Fruit fly (Drosophila melanogaster) whole organism, embryonic: Measurements from ENCODE around the gene Ilp5.
A peak's percentile ranks its signal among the peaks of the same experiment; 100 is the strongest.

Experiments
- Atf-2 ChIP-seq: fragments of 200-800 bp; sonication (Bioruptor generic); optimal IDR thresholded peaks from 2 replicates; lab custom pipeline; 2016; ENCODE audit warnings: missing biosample characterization, missing genetic modification characterization
- Awh ChIP-seq: fragments of 200-800 bp; sonication (Bioruptor generic); IDR thresholded peaks from 2 replicates; pipeline ENCODE4, ENCODE4 v1.3.6; 2022; ENCODE audit warnings: missing biosample characterization, missing genetic modification characterization
- CG10147 ChIP-seq: fragments of 200-800 bp; sonication (Bioruptor generic); optimal IDR thresholded peaks from 2 replicates; lab custom pipeline; 2019; ENCODE audit warnings: missing biosample characterization, mild to moderate bottlenecking, missing genetic modification characterization, moderate library complexity
- CG10274 ChIP-seq: fragments of 200-800 bp; sonication (Bioruptor generic); optimal IDR thresholded peaks from 3 replicates; lab custom pipeline; 2017; ENCODE audit warnings: missing biosample characterization, mild to moderate bottlenecking, missing genetic modification characterization
- CG12299 ChIP-seq: fragments of 200-800 bp; sonication (Bioruptor generic); optimal IDR thresholded peaks from 2 replicates; lab custom pipeline; 2018; ENCODE audit warnings: missing biosample characterization, mild to moderate bottlenecking, missing genetic modification characterization
- CG12391 ChIP-seq: fragments of 200-800 bp; sonication (Bioruptor generic); optimal IDR thresholded peaks from 3 replicates; lab custom pipeline; 2018; ENCODE audit warnings: missing biosample characterization, mild to moderate bottlenecking, missing genetic modification characterization, moderate library complexity
- CG12744 ChIP-seq: fragments of 200-800 bp; sonication (Bioruptor generic); optimal IDR thresholded peaks from 2 replicates; lab custom pipeline; 2016; ENCODE audit warnings: missing biosample characterization, missing genetic modification characterization
- CG14441 ChIP-seq: fragments of 200-800 bp; sonication (Bioruptor generic); IDR thresholded peaks from 2 replicates; pipeline ENCODE4 v1.3.6; 2022; ENCODE audit warnings: missing biosample characterization, missing genetic modification characterization
- CG14667 ChIP-seq: fragments of 200-800 bp; sonication (Bioruptor generic); IDR thresholded peaks from 2 replicates; pipeline ENCODE4 v1.3.6; 2022; ENCODE audit warnings: missing biosample characterization, missing genetic modification characterization
- CG15073 ChIP-seq: fragments of 200-800 bp; sonication (Bioruptor generic); optimal IDR thresholded peaks from 2 replicates; lab custom pipeline; 2016; ENCODE audit warnings: missing biosample characterization, missing genetic modification characterization
- CG15269 ChIP-seq: fragments of 200-800 bp; sonication (Bioruptor generic); optimal IDR thresholded peaks from 2 replicates; lab custom pipeline; 2018; ENCODE audit warnings: missing biosample characterization, mild to moderate bottlenecking, missing genetic modification characterization, moderate library complexity
- CG16813 ChIP-seq: fragments of 200-800 bp; sonication (Bioruptor generic); IDR thresholded peaks from 3 replicates; pipeline ENCODE4 v1.3.6; 2022; ENCODE audit warnings: missing biosample characterization, missing genetic modification characterization; ENCODE audit not compliant: partially characterized antibody
- CG16863 ChIP-seq: fragments of 200-800 bp; sonication (Bioruptor generic); optimal IDR thresholded peaks from 3 replicates; lab custom pipeline; 2016; ENCODE audit warnings: missing biosample characterization, missing genetic modification characterization
- CG17361 ChIP-seq: fragments of 200-800 bp; sonication (Bioruptor generic); IDR thresholded peaks from 3 replicates; pipeline ENCODE4 v1.3.6; 2022; ENCODE audit warnings: missing biosample characterization, missing genetic modification characterization
- CG18476 ChIP-seq: fragments of 200-800 bp; sonication (Bioruptor generic); optimal IDR thresholded peaks from 2 replicates; lab custom pipeline; 2016; ENCODE audit warnings: missing biosample characterization, mild to moderate bottlenecking, missing genetic modification characterization
- CG3163 ChIP-seq: fragments of 200-800 bp; sonication (Bioruptor generic); optimal IDR thresholded peaks from 3 replicates; lab custom pipeline; 2016; ENCODE audit warnings: missing biosample characterization, missing genetic modification characterization
- CG3847 ChIP-seq: fragments of 200-800 bp; sonication (Bioruptor generic); IDR thresholded peaks from 2 replicates; pipeline ENCODE4 v1.3.6; 2022; ENCODE audit warnings: missing biosample characterization, missing genetic modification characterization
- CG5245 ChIP-seq: fragments of 200-800 bp; sonication (Bioruptor generic); optimal IDR thresholded peaks from 3 replicates; lab custom pipeline; 2016; ENCODE audit warnings: missing biosample characterization, missing genetic modification characterization
- CG7372 ChIP-seq: fragments of 200-800 bp; sonication (Bioruptor generic); IDR thresholded peaks from 2 replicates; pipeline ENCODE4 v1.3.6; 2022; ENCODE audit warnings: missing biosample characterization, missing genetic modification characterization
- CG7786 ChIP-seq: fragments of 200-800 bp; sonication (Bioruptor generic); optimal IDR thresholded peaks from 2 replicates; lab custom pipeline; 2016; ENCODE audit warnings: missing biosample characterization, missing genetic modification characterization
- CG8765 ChIP-seq: fragments of 200-800 bp; sonication (Bioruptor generic); IDR thresholded peaks from 2 replicates; pipeline ENCODE4 v1.3.6; 2022; ENCODE audit warnings: missing biosample characterization, missing genetic modification characterization
- CG8924 ChIP-seq: fragments of 200-800 bp; optimal IDR thresholded peaks from 3 replicates; lab custom pipeline; 2019; ENCODE audit warnings: missing biosample characterization, mild to moderate bottlenecking, missing genetic modification characterization, moderate library complexity
- CHES-1-like ChIP-seq: fragments of 200-800 bp; sonication (Bioruptor generic); optimal IDR thresholded peaks from 2 replicates; lab custom pipeline; 2016; ENCODE audit warnings: missing biosample characterization, missing genetic modification characterization
- CoRest ChIP-seq: fragments of 200-800 bp; sonication (Bioruptor generic); optimal IDR thresholded peaks from 3 replicates; lab custom pipeline; 2018; ENCODE audit warnings: missing biosample characterization, mild to moderate bottlenecking, missing genetic modification characterization, moderate library complexity
- Dad ChIP-seq: fragments of 200-800 bp; sonication (Bioruptor generic); optimal IDR thresholded peaks from 3 replicates; lab custom pipeline; 2016; ENCODE audit warnings: missing biosample characterization, missing genetic modification characterization
- E2f2 ChIP-seq: fragments of 200-800 bp; sonication (Bioruptor generic); IDR thresholded peaks from 2 replicates; pipeline ENCODE4 v1.3.6; 2022; ENCODE audit warnings: missing biosample characterization, missing genetic modification characterization
- HLH3B ChIP-seq: fragments of 200-800 bp; sonication (Bioruptor generic); IDR thresholded peaks from 2 replicates; pipeline ENCODE4 v1.3.6; 2022; ENCODE audit warnings: missing biosample characterization, missing genetic modification characterization
- HLH54F ChIP-seq: fragments of 200-800 bp; sonication (Bioruptor generic); optimal IDR thresholded peaks from 3 replicates; lab custom pipeline; 2016; ENCODE audit warnings: missing biosample characterization, missing genetic modification characterization
- Mrtf ChIP-seq: fragments of 200-800 bp; sonication (Bioruptor generic); IDR thresholded peaks from 3 replicates; pipeline ENCODE4 v1.3.6; 2022; ENCODE audit warnings: missing biosample characterization, missing genetic modification characterization
- Poxn ChIP-seq: fragments of 200-800 bp; sonication (Bioruptor generic); IDR thresholded peaks from 2 replicates; pipeline ENCODE4 v1.3.6; 2022; ENCODE audit warnings: missing biosample characterization, missing genetic modification characterization
- Rfx ChIP-seq: fragments of 200-800 bp; sonication (Bioruptor generic); IDR thresholded peaks from 2 replicates; pipeline ENCODE4 v1.3.6; 2022; ENCODE audit warnings: missing biosample characterization, missing genetic modification characterization
- Usf ChIP-seq: fragments of 200-800 bp; sonication (Bioruptor generic); optimal IDR thresholded peaks from 2 replicates; lab custom pipeline; 2017; ENCODE audit warnings: missing genotype, missing biosample characterization, missing genetic modification characterization
- Xbp1 ChIP-seq: fragments of 200-800 bp; sonication (Bioruptor generic); optimal IDR thresholded peaks from 3 replicates; lab custom pipeline; 2016; ENCODE audit warnings: missing biosample characterization, mild to moderate bottlenecking, missing genetic modification characterization
- bowl ChIP-seq: fragments of 200-800 bp; sonication (Bioruptor generic); IDR thresholded peaks from 2 replicates; pipeline ENCODE4 v1.3.6; 2022; ENCODE audit warnings: missing biosample characterization, missing genetic modification characterization
- br ChIP-seq: fragments of >200 bp; optimal IDR thresholded peaks from 2 replicates; lab custom pipeline; 2017
- cg ChIP-seq: fragments of 200-800 bp; sonication (Bioruptor generic); optimal IDR thresholded peaks from 3 replicates; lab custom pipeline; 2019; ENCODE audit warnings: missing biosample characterization, mild to moderate bottlenecking, missing genetic modification characterization, moderate library complexity
- danr ChIP-seq: fragments of 200-800 bp; sonication (Bioruptor generic); IDR thresholded peaks from 2 replicates; pipeline ENCODE4 v1.3.6; 2022; ENCODE audit warnings: missing biosample characterization, missing genetic modification characterization
- fd64A ChIP-seq: fragments of 200-800 bp; sonication (Bioruptor generic); optimal IDR thresholded peaks from 3 replicates; lab custom pipeline; 2018; ENCODE audit warnings: missing biosample characterization, mild to moderate bottlenecking, missing genetic modification characterization
- ftz-f1 ChIP-seq: fragments of 200-800 bp; sonication (Bioruptor generic); optimal IDR thresholded peaks from 2 replicates; lab custom pipeline; 2016; ENCODE audit warnings: missing biosample characterization, missing genetic modification characterization
- gt ChIP-seq: fragments of 200-800 bp; sonication (Bioruptor generic); IDR thresholded peaks from 2 replicates; pipeline ENCODE4 v1.3.6; 2022; ENCODE audit warnings: missing biosample characterization, missing genetic modification characterization
- jigr1 ChIP-seq: fragments of 200-800 bp; sonication (Bioruptor generic); IDR thresholded peaks from 3 replicates; pipeline ENCODE4 v1.3.6; 2022; ENCODE audit warnings: missing biosample characterization, missing genetic modification characterization
- lola ChIP-seq, 3 experiments: fragments of >200 bp in 2 of 3; fragments of 200-800 bp in 1 of 3; sonication (Bioruptor generic) in 1 of 3; optimal IDR thresholded peaks; 2 replicates each; lab custom pipeline; 2017 to 2019; ENCODE audit warnings: missing biosample characterization in 3 of 3, missing genetic modification characterization in 3 of 3, mild to moderate bottlenecking in 1 of 3, moderate library complexity in 1 of 3
- onecut ChIP-seq: fragments of 200-800 bp; sonication (Bioruptor generic); IDR thresholded peaks from 2 replicates; pipeline ENCODE4 v1.3.6; 2022; ENCODE audit warnings: missing biosample characterization, missing genetic modification characterization
- pita ChIP-seq: fragments of 200-800 bp; sonication (Bioruptor generic); optimal IDR thresholded peaks from 2 replicates; lab custom pipeline; 2017; ENCODE audit warnings: missing biosample characterization, mild to moderate bottlenecking, missing genetic modification characterization
- repo ChIP-seq: fragments of 200-800 bp; sonication (Bioruptor generic); optimal IDR thresholded peaks from 2 replicates; lab custom pipeline; 2016; ENCODE audit warnings: missing biosample characterization, missing genetic modification characterization
- row ChIP-seq: fragments of 200-800 bp; sonication (Bioruptor generic); IDR thresholded peaks from 3 replicates; pipeline ENCODE4 v1.3.6; 2022; ENCODE audit warnings: missing biosample characterization, missing genetic modification characterization
- scrt ChIP-seq: fragments of 200-800 bp; sonication (Bioruptor generic); optimal IDR thresholded peaks from 2 replicates; lab custom pipeline; 2018; ENCODE audit warnings: missing biosample characterization, mild to moderate bottlenecking, missing genetic modification characterization, moderate library complexity
- tio ChIP-seq: fragments of 200-800 bp; sonication (Bioruptor generic); optimal IDR thresholded peaks from 2 replicates; lab custom pipeline; 2017; ENCODE audit warnings: missing biosample characterization, missing genetic modification characterization, inconsistent platforms
- toy ChIP-seq: fragments of 200-800 bp; sonication (Bioruptor generic); IDR thresholded peaks from 2 replicates; pipeline ENCODE4 v1.3.6; 2022; ENCODE audit warnings: missing biosample characterization, missing genetic modification characterization
- tup ChIP-seq: fragments of 200-800 bp; sonication (Bioruptor generic); optimal IDR thresholded peaks from 2 replicates; lab custom pipeline; 2016; ENCODE audit warnings: missing biosample characterization, mild to moderate bottlenecking, missing genetic modification characterization, moderate library complexity
- wdn ChIP-seq: fragments of 200-800 bp; sonication (Bioruptor generic); IDR thresholded peaks from 2 replicates; pipeline ENCODE4 v1.3.6; 2022; ENCODE audit warnings: missing biosample characterization, missing genetic modification characterization
- z ChIP-seq: fragments of 200-800 bp; sonication (Bioruptor generic); IDR thresholded peaks from 3 replicates; pipeline ENCODE4 v1.3.6; 2022; ENCODE audit warnings: missing biosample characterization, missing genetic modification characterization
- zfh2 ChIP-seq: fragments of 200-800 bp; sonication (Bioruptor generic); optimal IDR thresholded peaks from 2 replicates; lab custom pipeline; 2016; ENCODE audit warnings: missing biosample characterization, missing genetic modification characterization

Gene Ilp5

dm6 chr3L:9859624-9860023 lies 35.9 kb upstream of the Ilp5 start, which contains the start of gene CG10809 (continued):
- TF ChIP-seq Poxn (GFP tag; lab: Robert Waterston, UW) (no peak), row (GFP tag; lab: Robert Waterston, UW) (peak; percentile 80), gt (GFP tag; lab: Robert Waterston, UW) (no peak), CHES-1-like (GFP tag; lab: Kevin White, UChicago) (peak; percentile 69), jigr1 (GFP tag; lab: Robert Waterston, UW) (peak; percentile 57; the same call in 1 of the 3 replicates), Dad (GFP tag; lab: Kevin White, UChicago) (no peak), zfh2 (GFP tag; lab: Kevin White, UChicago) (peak; percentile 44), CG14667 (no peak), CG3163 (GFP tag; lab: Kevin White, UChicago) (no peak), cg (GFP tag; lab: Kevin White, UChicago) (peak; percentile 37), CG17361 (GFP tag; lab: Robert Waterston, UW) (peak; percentile 56; the same call in 2 of the 3 replicates), CoRest (tag; lab: Kevin White, UChicago) (peak; percentile 48), CG12391 (tag; lab: Kevin White, UChicago) (peak; percentile 67), fd64A (no peak), CG7372 (GFP tag; lab: Robert Waterston, UW) (no peak), repo (no peak), br (lab: Kevin White, UChicago) (no peak), ftz-f1 (no peak), Usf (GFP tag; lab: Kevin White, UChicago) (no peak), Mrtf (GFP tag; lab: Robert Waterston, UW) (no peak), Xbp1 (GFP tag; lab: Kevin White, UChicago) (peak; percentile 39), CG8924 (tag; lab: Kevin White, UChicago) (peak; percentile 64), CG16863 (no peak), wdn (GFP tag; lab: Robert Waterston, UW) (no peak), CG12744 (no peak), pita (GFP tag; lab: Kevin White, UChicago) (no peak), CG10147 (GFP tag; lab: Kevin White, UChicago) (peak; percentile 4), CG10274 (GFP tag; lab: Kevin White, UChicago) (no peak), CG15073 (GFP tag; lab: Kevin White, UChicago) (no peak), CG15269 (tag; lab: Kevin White, UChicago) (no peak), lola (GFP tag; optimal IDR thresholded peaks at IDR 0.05; lab: Kevin White, UChicago) (peak in 1 of 3 experiments; percentile 36), Rfx (GFP tag; lab: Robert Waterston, UW) (peak; percentile 72), CG8765 (GFP tag; lab: Robert Waterston, UW) (no peak), HLH54F (GFP tag; lab: Kevin White, UChicago) (no peak), CG16813 (GFP tag; lab: Robert Waterston, UW) (peak; percentile 95), CG3847 (peak; percentile 22; the same call in 1 of the 2 replicates), CG5245 (GFP tag; lab: Kevin White, UChicago) (no peak), Atf-2 (GFP tag; lab: Kevin White, UChicago) (no peak), bowl (GFP tag; lab: Robert Waterston, UW) (no peak), danr (no peak), CG12299 (tag; lab: Kevin White, UChicago) (no peak), Awh (GFP tag; lab: Robert Waterston, UW) (no peak), z (no peak), onecut (GFP tag; lab: Robert Waterston, UW) (no peak), E2f2 (peak; percentile 59), CG7786 (GFP tag; lab: Kevin White, UChicago) (peak; percentile 5), CG14441 (GFP tag; lab: Robert Waterston, UW) (no peak), HLH3B (no peak), toy (no peak), tup (GFP tag; lab: Kevin White, UChicago) (no peak), CG18476 (GFP tag; lab: Kevin White, UChicago) (no peak), tio (no peak), scrt (no peak)
